Fruit fly (Drosophila melanogaster) whole organism, adult: ENCODE results near the gene CG43179.
A peak's percentile ranks its signal among the peaks of the same experiment; 100 is the strongest.

Experiments used
- CG11617 ChIP-seq: fragments of 200-800 bp; sonication (Bioruptor generic); optimal IDR thresholded peaks from 2 replicates; lab custom pipeline; 2017; ENCODE audit warnings: mild to moderate bottlenecking, missing biosample characterization, missing genetic modification reagents, missing genetic modification characterization
- CG12768 ChIP-seq: fragments of 200-800 bp; sonication (Bioruptor generic); optimal IDR thresholded peaks from 2 replicates; lab custom pipeline; 2017; ENCODE audit warnings: missing biosample characterization, missing genetic modification characterization, mild to moderate bottlenecking, moderate library complexity, missing genetic modification reagents
- CG14711 ChIP-seq: fragments of 200-800 bp; sonication (Bioruptor generic); optimal IDR thresholded peaks from 2 replicates; lab custom pipeline; 2018; ENCODE audit warnings: missing biosample characterization, mild to moderate bottlenecking, missing genetic modification characterization, moderate library complexity
- CG1620 ChIP-seq: fragments of 200-800 bp; sonication (Bioruptor generic); optimal IDR thresholded peaks from 2 replicates; lab custom pipeline; 2016; ENCODE audit warnings: missing biosample characterization, missing genetic modification characterization
- CG33017 ChIP-seq: fragments of 200-800 bp; sonication (Bioruptor generic); optimal IDR thresholded peaks from 2 replicates; lab custom pipeline; 2018; ENCODE audit warnings: missing biosample characterization, mild to moderate bottlenecking, missing genetic modification characterization, moderate library complexity
- CG5204 ChIP-seq: fragments of 200-800 bp; sonication (Bioruptor generic); optimal IDR thresholded peaks from 2 replicates; lab custom pipeline; 2016; ENCODE audit warnings: missing biosample characterization, missing genetic modification characterization
- CG7045 ChIP-seq: fragments of 200-800 bp; sonication (Bioruptor generic); optimal IDR thresholded peaks from 2 replicates; lab custom pipeline; 2017; ENCODE audit warnings: missing biosample characterization, mild to moderate bottlenecking, missing genetic modification characterization
- CG7101 ChIP-seq: fragments of 200-800 bp; sonication (Bioruptor generic); optimal IDR thresholded peaks from 2 replicates; lab custom pipeline; 2018; ENCODE audit warnings: missing biosample characterization, mild to moderate bottlenecking, missing genetic modification characterization, moderate library complexity
- Clk ChIP-seq: fragments of 200-800 bp; sonication (Bioruptor generic); optimal IDR thresholded peaks from 2 replicates; lab custom pipeline; 2017; ENCODE audit warnings: missing biosample characterization, missing genetic modification characterization
- Crg-1 ChIP-seq: fragments of 200-800 bp; sonication (Bioruptor generic); optimal IDR thresholded peaks from 2 replicates; lab custom pipeline; 2016; ENCODE audit warnings: missing biosample characterization, missing genetic modification characterization
- Hr96 ChIP-seq: fragments of 200-800 bp; sonication (Bioruptor generic); optimal IDR thresholded peaks from 2 replicates; lab custom pipeline; 2016; ENCODE audit warnings: missing biosample characterization, missing genetic modification characterization
- Mnt ChIP-seq: fragments of 200-800 bp; sonication (Bioruptor generic); optimal IDR thresholded peaks from 2 replicates; lab custom pipeline; 2016; ENCODE audit warnings: missing biosample characterization, mild to moderate bottlenecking, missing genetic modification characterization
- bab1 ChIP-seq: fragments of 200-800 bp; sonication (Bioruptor generic); optimal IDR thresholded peaks from 3 replicates; lab custom pipeline; 2019; ENCODE audit warnings: missing biosample characterization, mild to moderate bottlenecking, missing genetic modification characterization, moderate library complexity
- cic ChIP-seq: fragments of 200-800 bp; sonication (Bioruptor generic); optimal IDR thresholded peaks from 2 replicates; lab custom pipeline; 2017; ENCODE audit warnings: missing biosample characterization, mild to moderate bottlenecking, missing genetic modification characterization, moderate library complexity
- cnc ChIP-seq, 2 experiments: fragments of >200 bp; optimal IDR thresholded peaks; 2 replicates each; lab custom pipeline; 2017
- kay ChIP-seq: fragments of 200-800 bp; sonication (Bioruptor generic); peaks from one replicate; lab custom pipeline; 2016; ENCODE audit warnings: missing biosample characterization, missing genetic modification characterization, borderline replicate concordance
- ovo ChIP-seq: fragments of 200-800 bp; sonication (Bioruptor generic); optimal IDR thresholded peaks from 2 replicates; lab custom pipeline; 2016; ENCODE audit warnings: missing biosample characterization, missing genetic modification characterization
- pad ChIP-seq: fragments of 200-800 bp; sonication (Bioruptor generic); optimal IDR thresholded peaks from 3 replicates; lab custom pipeline; 2017; ENCODE audit warnings: missing biosample characterization, missing genetic modification characterization, mild to moderate bottlenecking, moderate library complexity, missing genetic modification reagents
- tj ChIP-seq: fragments of 200-800 bp; sonication (Bioruptor generic); optimal IDR thresholded peaks from 3 replicates; lab custom pipeline; 2017; ENCODE audit warnings: missing biosample characterization, mild to moderate bottlenecking, missing genetic modification characterization, moderate library complexity
- toe ChIP-seq: fragments of 200-800 bp; sonication (Bioruptor generic); optimal IDR thresholded peaks from 2 replicates; lab custom pipeline; 2016; ENCODE audit warnings: missing biosample characterization, missing genetic modification characterization

The CG43179 gene

DNA sequence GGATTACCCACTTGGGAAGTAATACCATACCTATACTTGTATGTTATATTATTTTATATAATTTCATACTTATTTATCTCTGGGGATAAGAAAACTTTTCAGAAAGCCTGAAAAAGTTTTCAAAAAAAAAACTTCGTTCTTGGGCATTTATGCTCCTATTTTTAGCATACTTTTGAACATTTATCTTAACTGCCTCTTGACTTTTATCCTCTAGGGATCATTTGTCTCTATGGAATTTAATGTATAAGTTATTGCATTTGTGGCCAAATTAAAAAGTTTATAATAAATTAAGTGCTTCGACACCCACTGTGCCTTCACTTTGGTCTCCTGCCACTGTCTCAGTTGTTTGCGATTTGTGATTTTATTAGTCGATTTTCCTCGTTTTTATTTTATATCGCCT lies 24.4 kb downstream of the CG43179 start:
- TF ChIP-seq CG33017 (tag; lab: Kevin White, UChicago), result no peak
- no peak for TF ChIP-seq cic (GFP tag; lab: Kevin White, UChicago)
- no peak for TF ChIP-seq toe (GFP tag; lab: Kevin White, UChicago)
- TF ChIP-seq kay (GFP tag; lab: Kevin White, UChicago), result no peak
- no peak for TF ChIP-seq ovo (GFP tag; lab: Kevin White, UChicago)
- no peak for TF ChIP-seq Mnt (GFP tag; lab: Kevin White, UChicago)
- no peak for TF ChIP-seq CG11617 (GFP tag; lab: Kevin White, UChicago)
- no peak for TF ChIP-seq CG12768 (GFP tag; lab: Kevin White, UChicago)
- no peak for TF ChIP-seq Crg-1 (GFP tag; lab: Kevin White, UChicago)
- no peak for TF ChIP-seq bab1 (GFP tag; lab: Kevin White, UChicago)
- TF ChIP-seq Clk (GFP tag; lab: Kevin White, UChicago), result no peak

DNA sequence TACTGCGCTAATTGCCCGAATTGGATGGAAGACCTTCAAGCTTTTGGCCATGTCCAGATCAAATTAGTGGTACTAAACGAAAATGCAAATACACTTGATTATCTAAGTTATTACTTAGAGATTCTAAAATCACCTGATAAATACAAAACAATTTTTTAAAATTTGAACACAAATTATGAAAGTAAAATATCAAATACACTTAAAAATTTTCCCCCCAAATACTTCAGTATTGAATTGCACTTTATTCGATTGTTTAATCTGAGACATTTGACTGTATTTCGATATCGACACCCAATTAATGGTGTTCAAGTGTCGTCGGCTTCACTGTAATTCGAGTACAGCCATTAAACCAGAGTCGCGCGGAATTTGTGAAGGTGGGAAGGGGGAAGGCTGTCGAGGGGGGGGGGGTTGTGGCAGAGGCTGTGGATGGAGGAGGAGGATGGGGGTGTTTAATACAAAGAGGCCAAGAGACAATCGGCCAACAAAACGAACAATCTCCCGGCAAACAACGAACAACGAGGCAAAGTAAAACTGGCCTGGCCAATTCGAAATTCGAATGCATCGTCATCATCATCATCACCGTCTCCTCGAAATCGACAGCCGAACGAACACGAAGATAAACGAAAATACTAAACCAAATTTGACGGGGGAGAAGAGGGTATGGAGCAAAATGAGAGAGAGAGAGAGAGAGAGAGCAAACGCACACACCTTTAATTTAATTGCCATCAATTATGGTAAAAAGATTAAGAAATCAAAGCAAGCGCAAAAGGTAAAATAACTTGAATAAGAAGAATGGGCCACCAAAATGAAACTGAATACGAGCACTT lies 26.5 kb downstream of the CG43179 start:
- TF ChIP-seq CG5204, result no peak
- no peak for TF ChIP-seq CG7045 (GFP tag; lab: Kevin White, UChicago)
- TF ChIP-seq pad (GFP tag; lab: Kevin White, UChicago), result no peak
- no peak for TF ChIP-seq CG11617 (GFP tag; lab: Kevin White, UChicago)
- TF ChIP-seq CG14711, result no peak
- TF ChIP-seq CG12768 (GFP tag; lab: Kevin White, UChicago), result no peak
- TF ChIP-seq kay (GFP tag; lab: Kevin White, UChicago), result peak; percentile 80

DNA sequence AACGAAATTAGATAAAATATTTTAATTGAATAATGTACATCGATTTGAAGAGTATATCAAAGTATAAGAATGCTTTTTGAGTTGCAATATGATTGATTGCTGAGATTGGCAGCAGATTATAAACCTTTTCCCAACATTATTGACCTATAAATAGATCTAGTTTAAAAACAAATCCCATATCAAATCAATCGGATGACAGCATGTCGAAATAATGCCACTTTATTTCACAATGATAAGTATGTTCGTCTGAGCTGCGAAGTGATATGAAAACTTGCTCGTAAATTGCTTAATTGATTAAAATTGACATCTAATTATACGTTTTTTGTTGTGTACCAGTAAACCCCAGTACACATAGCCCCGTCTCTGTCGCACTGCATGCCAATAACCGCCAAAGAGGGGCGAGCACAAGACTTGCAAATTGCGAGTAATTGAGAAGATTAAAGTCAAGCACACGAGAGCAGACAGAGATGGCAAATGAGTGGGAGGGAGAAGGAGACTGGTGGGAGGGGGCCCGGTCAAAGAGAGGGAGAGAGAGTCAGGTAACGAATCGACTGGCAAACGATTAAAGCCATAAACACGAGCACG lies 27.2 kb downstream of the CG43179 start:
- peak; percentile 75 for TF ChIP-seq cic (GFP tag; lab: Kevin White, UChicago)
- TF ChIP-seq CG1620 (GFP tag; lab: Kevin White, UChicago), result peak; percentile 36
- TF ChIP-seq pad (GFP tag; lab: Kevin White, UChicago), result peak; percentile 92
- no peak for TF ChIP-seq CG11617 (GFP tag; lab: Kevin White, UChicago)
- TF ChIP-seq kay (GFP tag; lab: Kevin White, UChicago), result peak; percentile 94
- peak; percentile 53 for TF ChIP-seq ovo (GFP tag; lab: Kevin White, UChicago)

DNA sequence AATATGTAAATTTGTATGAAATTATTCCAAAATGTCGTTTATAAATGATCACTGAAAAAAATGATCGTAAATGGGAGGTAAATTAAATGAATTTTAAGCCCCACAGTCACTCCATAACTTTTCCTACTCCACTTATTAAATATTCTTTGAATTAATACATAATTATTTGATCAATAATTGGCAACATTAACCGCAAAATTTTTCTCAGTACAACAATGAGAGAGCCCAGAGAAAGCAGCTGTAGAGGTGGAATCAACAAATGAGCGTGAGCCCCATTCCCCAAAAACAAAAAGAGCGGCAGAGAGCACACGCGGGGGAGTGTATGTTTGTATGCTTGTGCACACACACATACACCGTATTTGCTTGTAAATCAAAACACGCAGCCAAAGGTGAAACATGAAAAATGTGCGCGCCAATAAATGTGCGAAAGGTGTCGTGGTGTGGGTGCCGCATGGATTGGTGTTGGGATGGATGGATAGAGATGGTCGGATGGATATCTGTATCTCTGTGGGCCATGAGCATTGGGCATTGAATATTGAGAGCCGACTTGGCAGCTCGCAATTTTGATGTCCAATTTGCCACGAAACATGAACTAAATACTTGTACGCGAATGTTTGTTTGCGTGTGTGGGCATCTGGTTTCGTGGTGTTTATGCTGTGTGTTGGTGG lies 28.0 kb downstream of the CG43179 start:
- TF ChIP-seq CG11617 (GFP tag; lab: Kevin White, UChicago) (peak; percentile 88), toe (GFP tag; lab: Kevin White, UChicago) (peak; percentile 71), CG7101 (tag; lab: Kevin White, UChicago) (peak; percentile 95), CG5204 (peak; percentile 93), bab1 (GFP tag; lab: Kevin White, UChicago) (peak; percentile 74), Mnt (GFP tag; lab: Kevin White, UChicago) (peak; percentile 57), CG12768 (GFP tag; lab: Kevin White, UChicago) (peak; percentile 91), cnc (optimal IDR thresholded peaks at IDR 0.05; lab: Kevin White, UChicago) (no peak), Hr96 (GFP tag; lab: Kevin White, UChicago) (peak; percentile 60), CG14711 (peak; percentile 92), kay (GFP tag; lab: Kevin White, UChicago) (no peak), pad (GFP tag; lab: Kevin White, UChicago) (peak; percentile 72), Crg-1 (GFP tag; lab: Kevin White, UChicago) (peak; percentile 66), ovo (GFP tag; lab: Kevin White, UChicago) (peak; percentile 32), CG1620 (GFP tag; lab: Kevin White, UChicago) (peak; percentile 41), CG7045 (GFP tag; lab: Kevin White, UChicago) (peak; percentile 94), cic (GFP tag; lab: Kevin White, UChicago) (peak; percentile 71), Clk (GFP tag; lab: Kevin White, UChicago) (peak; percentile 89), tj (GFP tag; lab: Kevin White, UChicago) (peak; percentile 67), CG33017 (tag; lab: Kevin White, UChicago) (peak; percentile 95)

DNA sequence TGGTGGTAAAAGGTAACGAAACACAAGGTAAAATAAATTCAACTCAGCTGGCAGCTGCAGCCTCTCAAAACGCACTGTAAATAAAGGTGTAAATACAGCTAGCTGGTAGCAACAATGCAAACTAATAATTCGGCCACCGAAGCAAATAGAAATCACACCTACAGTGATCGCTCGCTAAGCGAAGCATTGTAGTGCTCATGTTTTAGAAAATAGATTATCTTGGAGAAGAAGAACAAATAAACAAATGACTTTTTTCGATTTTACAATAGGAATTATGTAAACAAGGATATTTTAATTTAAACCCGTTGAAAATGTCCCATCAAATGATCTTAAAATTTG lies 28.5 kb downstream of the CG43179 start:
- TF ChIP-seq CG1620 (GFP tag; lab: Kevin White, UChicago) (no peak), CG7101 (tag; lab: Kevin White, UChicago) (peak; percentile 17), Hr96 (GFP tag; lab: Kevin White, UChicago) (peak; percentile 12), CG33017 (tag; lab: Kevin White, UChicago) (peak; percentile 1)
